Fruit fly (Drosophila melanogaster) whole organism, wandering third instar larva: ENCODE results near the gene Nmd3.

Experiments
- Abd-B ChIP-seq: fragments of >200 bp; optimal IDR thresholded peaks from 2 replicates; lab custom pipeline; 2017; ENCODE audit warnings: missing biosample characterization, missing genetic modification characterization
- CG32264 ChIP-seq: fragments of 200-800 bp; sonication (Bioruptor generic); optimal IDR thresholded peaks from 2 replicates; lab custom pipeline; 2016; ENCODE audit warnings: missing biosample characterization, missing genetic modification characterization
- CG9705 ChIP-seq: fragments of 200-800 bp; sonication (Bioruptor generic); optimal IDR thresholded peaks from 2 replicates; lab custom pipeline; 2018; ENCODE audit warnings: missing biosample characterization, mild to moderate bottlenecking, missing genetic modification characterization
- CrebA ChIP-seq: fragments of 200-800 bp; sonication (Bioruptor generic); optimal IDR thresholded peaks from 2 replicates; lab custom pipeline; 2016; ENCODE audit warnings: missing biosample characterization, mild to moderate bottlenecking, missing genetic modification characterization, borderline replicate concordance
- Dfd ChIP-seq: fragments of >200 bp; optimal IDR thresholded peaks from 2 replicates; lab custom pipeline; 2017; ENCODE audit warnings: missing biosample characterization, missing genetic modification characterization
- Dif ChIP-seq: fragments of 200-275, 200-300 bp; sonication (Bioruptor generic); optimal IDR thresholded peaks from 2 replicates; lab custom pipeline; 2018; ENCODE audit warnings: missing biosample characterization, missing genetic modification characterization; ENCODE audit not compliant: partially characterized antibody
- GATAd ChIP-seq: sonication (Bioruptor generic); optimal IDR thresholded peaks from 2 replicates; lab custom pipeline; 2016; ENCODE audit warnings: missing biosample characterization, missing genetic modification characterization
- HLH106 ChIP-seq: fragments of 200-800 bp; optimal IDR thresholded peaks from 3 replicates; lab custom pipeline; 2019; ENCODE audit warnings: missing biosample characterization, mild to moderate bottlenecking, missing genetic modification characterization, moderate library complexity
- Hnf4 ChIP-seq: fragments of 200-800 bp; sonication (Bioruptor generic); optimal IDR thresholded peaks from 2 replicates; lab custom pipeline; 2016; ENCODE audit warnings: missing biosample characterization, mild to moderate bottlenecking, missing genetic modification characterization
- Hr78 ChIP-seq: fragments of >200 bp; optimal IDR thresholded peaks from 2 replicates; lab custom pipeline; 2017; ENCODE audit warnings: missing biosample characterization, missing genetic modification characterization
- Hr83 ChIP-seq: fragments of 200-300 bp; sonication (Bioruptor generic); optimal IDR thresholded peaks from 2 replicates; lab custom pipeline; 2016; ENCODE audit warnings: missing biosample characterization, mild to moderate bottlenecking, missing genetic modification characterization, moderate library complexity; ENCODE audit not compliant: poor library complexity, severe bottlenecking
- Jra ChIP-seq: sonication (Bioruptor generic); optimal IDR thresholded peaks from 2 replicates; lab custom pipeline; 2016; ENCODE audit warnings: missing biosample characterization, missing genetic modification characterization
- Mio ChIP-seq: sonication (Bioruptor generic); optimal IDR thresholded peaks from 2 replicates; lab custom pipeline; 2016; ENCODE audit warnings: missing biosample characterization, missing genetic modification characterization
- Myc ChIP-seq: fragments of >200 bp; optimal IDR thresholded peaks from 2 replicates; lab custom pipeline; 2017
- N ChIP-seq: fragments of >200 bp; optimal IDR thresholded peaks from 2 replicates; lab custom pipeline; 2018; ENCODE audit warnings: missing biosample characterization, missing external identifiers, missing genetic modification characterization
- OdsH ChIP-seq: fragments of 200-800 bp; sonication (Bioruptor generic); optimal IDR thresholded peaks from 2 replicates; lab custom pipeline; 2016; ENCODE audit warnings: missing biosample characterization, mild to moderate bottlenecking, missing genetic modification characterization
- Rel ChIP-seq, 2 experiments: fragments of 200-800 bp; sonication (Bioruptor generic) in 1 of 2; optimal IDR thresholded peaks; 2 replicates in 1 of 2; 3 replicates in 1 of 2; lab custom pipeline; 2016 to 2019; ENCODE audit warnings: mild to moderate bottlenecking in 2 of 2, missing biosample characterization in 2 of 2, missing genetic modification characterization in 2 of 2, moderate library complexity in 1 of 2
- Sp1 ChIP-seq: fragments of 200-800 bp; sonication (Bioruptor generic); optimal IDR thresholded peaks from 3 replicates; lab custom pipeline; 2019; ENCODE audit warnings: missing biosample characterization, mild to moderate bottlenecking, missing genetic modification characterization, moderate library complexity
- Vsx2 ChIP-seq: fragments of 200-300, 225-300 bp; sonication (Bioruptor generic); optimal IDR thresholded peaks from 2 replicates; lab custom pipeline; 2018; ENCODE audit warnings: missing biosample characterization, missing genetic modification characterization; ENCODE audit not compliant: partially characterized antibody
- br ChIP-seq: fragments of 200-800 bp; sonication (Bioruptor generic); optimal IDR thresholded peaks from 2 replicates; lab custom pipeline; 2016; ENCODE audit warnings: missing biosample characterization, missing genetic modification characterization
- brk ChIP-seq: fragments of 200-800 bp; sonication (Bioruptor generic); optimal IDR thresholded peaks from 2 replicates; lab custom pipeline; 2016; ENCODE audit warnings: missing biosample characterization, mild to moderate bottlenecking, missing genetic modification characterization
- dl ChIP-seq, 2 experiments: fragments of 175-275, 200-275 bp in 1 of 2; fragments of 200-275 bp in 1 of 2; sonication (Bioruptor generic); optimal IDR thresholded peaks; lab custom pipeline; 2018; ENCODE audit warnings: mild to moderate bottlenecking in 2 of 2, missing biosample characterization in 2 of 2, missing genetic modification characterization in 2 of 2, moderate library complexity in 2 of 2; ENCODE audit not compliant: partially characterized antibody in 2 of 2, insufficient read depth in 1 of 2
- dmrt93B ChIP-seq: fragments of 200-800 bp; sonication (Bioruptor generic); optimal IDR thresholded peaks from 2 replicates; lab custom pipeline; 2018; ENCODE audit warnings: missing biosample characterization, mild to moderate bottlenecking, missing genetic modification characterization
- dsf ChIP-seq: sonication (Bioruptor generic); optimal IDR thresholded peaks from 2 replicates; lab custom pipeline; 2016; ENCODE audit warnings: missing biosample characterization, missing genetic modification characterization, borderline replicate concordance
- ey ChIP-seq: fragments of 200-800 bp; sonication (Bioruptor generic); optimal IDR thresholded peaks from 2 replicates; lab custom pipeline; 2016; ENCODE audit warnings: missing biosample characterization, missing genetic modification characterization
- foxo ChIP-seq, 2 experiments: fragments of 200-800 bp; sonication (Bioruptor generic); optimal IDR thresholded peaks; 2 replicates in 1 of 2; 3 replicates in 1 of 2; lab custom pipeline; 2016 to 2017; ENCODE audit warnings: missing biosample characterization in 2 of 2, missing genetic modification characterization in 2 of 2
- fru ChIP-seq: fragments of 200-800 bp; sonication (Bioruptor generic); optimal IDR thresholded peaks from 3 replicates; lab custom pipeline; 2016; ENCODE audit warnings: missing biosample characterization, mild to moderate bottlenecking, missing genetic modification characterization
- h ChIP-seq: fragments of 200-800 bp; sonication (Bioruptor generic); optimal IDR thresholded peaks from 3 replicates; lab custom pipeline; 2016; ENCODE audit warnings: missing biosample characterization, mild to moderate bottlenecking, missing genetic modification characterization
- jim ChIP-seq: fragments of 175-275, 200-325 bp; sonication (Bioruptor generic); optimal IDR thresholded peaks from 2 replicates; lab custom pipeline; 2016; ENCODE audit warnings: missing biosample characterization, mild to moderate bottlenecking, missing genetic modification characterization
- lola ChIP-seq: fragments of >200 bp; optimal IDR thresholded peaks from 2 replicates; lab custom pipeline; 2017; ENCODE audit warnings: missing biosample characterization, missing genetic modification characterization
- pan ChIP-seq: fragments of >200 bp; optimal IDR thresholded peaks from 2 replicates; lab custom pipeline; 2017
- psq ChIP-seq: fragments of 200-800 bp; sonication (Bioruptor generic); optimal IDR thresholded peaks from 3 replicates; lab custom pipeline; 2017; ENCODE audit warnings: missing biosample characterization, mild to moderate bottlenecking, missing genetic modification characterization, moderate library complexity
- rgr ChIP-seq: fragments of 200-800 bp; sonication (Bioruptor generic); optimal IDR thresholded peaks from 3 replicates; lab custom pipeline; 2016; ENCODE audit warnings: missing biosample characterization, mild to moderate bottlenecking, missing genetic modification characterization
- sage ChIP-seq: fragments of 200-800 bp; sonication (Bioruptor generic); optimal IDR thresholded peaks from 2 replicates; lab custom pipeline; 2016; ENCODE audit warnings: missing biosample characterization, mild to moderate bottlenecking, missing genetic modification characterization
- sv ChIP-seq: fragments of 200-800 bp; sonication (Bioruptor generic); optimal IDR thresholded peaks from 3 replicates; lab custom pipeline; 2016; ENCODE audit warnings: missing biosample characterization, missing genetic modification characterization
- tai ChIP-seq: sonication (Bioruptor generic); optimal IDR thresholded peaks from 2 replicates; lab custom pipeline; 2016; ENCODE audit warnings: missing biosample characterization, missing genetic modification characterization
- usp ChIP-seq: fragments of >200 bp; optimal IDR thresholded peaks from 2 replicates; lab custom pipeline; 2017; ENCODE audit warnings: missing biosample characterization, missing genetic modification characterization
- woc ChIP-seq: sonication (Bioruptor generic); optimal IDR thresholded peaks from 2 replicates; lab custom pipeline; 2016; ENCODE audit warnings: missing biosample characterization, mild to moderate bottlenecking, missing genetic modification characterization

Gene Nmd3

dm6 chrX:2136831-2137452 is 47.5 kb downstream of the Nmd3 start:
- TF ChIP-seq br, result peak; percentile 100
- peak; percentile 71 for TF ChIP-seq Dif
- TF ChIP-seq pan (lab: Kevin White, UChicago), result peak; percentile 91
- TF ChIP-seq Hr83, result peak; percentile 98
- TF ChIP-seq CrebA (GFP tag; lab: Kevin White, UChicago), result peak; percentile 98
- TF ChIP-seq OdsH (GFP tag; lab: Kevin White, UChicago), result peak; percentile 100
- peak; percentile 98 for TF ChIP-seq brk
- TF ChIP-seq GATAd (GFP tag; lab: Kevin White, UChicago), result peak; percentile 99
- TF ChIP-seq dmrt93B (GFP tag; lab: Kevin White, UChicago), result peak; percentile 100
- TF ChIP-seq jim (GFP tag; lab: Kevin White, UChicago), result peak; percentile 99
- peak; percentile 99 for TF ChIP-seq Rel (GFP tag; optimal IDR thresholded peaks at IDR 0.05; lab: Kevin White, UChicago)
- TF ChIP-seq Rel (tag; optimal IDR thresholded peaks at IDR 0.05; lab: Kevin White, UChicago), result peak; percentile 98
- peak; percentile 100 for TF ChIP-seq HLH106 (tag; lab: Kevin White, UChicago)
- TF ChIP-seq Hr78 (GFP tag; lab: Kevin White, UChicago), result no peak
- TF ChIP-seq woc (GFP tag; lab: Kevin White, UChicago), result peak; percentile 100
- TF ChIP-seq tai (GFP tag; lab: Kevin White, UChicago), result peak; percentile 99
- TF ChIP-seq sage (GFP tag; lab: Kevin White, UChicago), result peak; percentile 99
- TF ChIP-seq usp (GFP tag; lab: Kevin White, UChicago), result peak; percentile 13
- TF ChIP-seq rgr (GFP tag; lab: Kevin White, UChicago), result peak; percentile 100
- no peak for TF ChIP-seq N (GFP tag; lab: Kevin White, UChicago)
- TF ChIP-seq Vsx2, result peak; percentile 72
- peak; percentile 99 for TF ChIP-seq Jra
- peak; percentile 100 for TF ChIP-seq Hnf4 (GFP tag; lab: Kevin White, UChicago)
- TF ChIP-seq fru, result peak; percentile 100
- peak; percentile 100 for TF ChIP-seq ey
- TF ChIP-seq sv, result peak; percentile 100
- TF ChIP-seq dsf (GFP tag; lab: Kevin White, UChicago), result peak; percentile 98
- TF ChIP-seq lola (GFP tag; lab: Kevin White, UChicago), result no peak
- peak in 1 of 2 experiments; percentile 10 for TF ChIP-seq dl (GFP tag; optimal IDR thresholded peaks at IDR 0.05; lab: Kevin White, UChicago; ENCODE audit: insufficient read depth in 1 of 2, partially characterized antibody in 2 of 2)
- no peak for TF ChIP-seq Abd-B (GFP tag; lab: Kevin White, UChicago)
- peak; percentile 100 for TF ChIP-seq Sp1 (GFP tag; lab: Kevin White, UChicago)
- peak; percentile 100 for TF ChIP-seq CG9705 (GFP tag; lab: Kevin White, UChicago)
- peak; percentile 96 for TF ChIP-seq Mio (GFP tag; lab: Kevin White, UChicago)
- peak; percentile 99 to 100 for TF ChIP-seq foxo (GFP tag; optimal IDR thresholded peaks at IDR 0.05; lab: Kevin White, UChicago)
- no peak for TF ChIP-seq Myc (lab: Kevin White, UChicago)
- TF ChIP-seq Dfd (GFP tag; lab: Kevin White, UChicago), result peak; percentile 98
- TF ChIP-seq h, result peak; percentile 100
- peak; percentile 98 for TF ChIP-seq psq (GFP tag; lab: Kevin White, UChicago)
- TF ChIP-seq CG32264, result peak; percentile 100

- TF ChIP-seq jim (GFP tag; lab: Kevin White, UChicago), result no peak
- TF ChIP-seq fru, result peak; percentile 45
- TF ChIP-seq N (GFP tag; lab: Kevin White, UChicago), result no peak
- no peak for TF ChIP-seq Abd-B (GFP tag; lab: Kevin White, UChicago)
- TF ChIP-seq CG9705 (GFP tag; lab: Kevin White, UChicago), result no peak
- no peak for TF ChIP-seq dsf (GFP tag; lab: Kevin White, UChicago)
- no peak for TF ChIP-seq Hr83
- no peak for TF ChIP-seq psq (GFP tag; lab: Kevin White, UChicago)
- TF ChIP-seq foxo (GFP tag; optimal IDR thresholded peaks at IDR 0.05; lab: Kevin White, UChicago), result peak in 1 of 2 experiments; percentile 59
- no peak for TF ChIP-seq Jra
- TF ChIP-seq sage (GFP tag; lab: Kevin White, UChicago), result no peak
- no peak for TF ChIP-seq Rel (GFP tag; optimal IDR thresholded peaks at IDR 0.05; lab: Kevin White, UChicago)
- TF ChIP-seq Rel (tag; optimal IDR thresholded peaks at IDR 0.05; lab: Kevin White, UChicago), result peak; percentile 89
- peak; percentile 52 for TF ChIP-seq Dfd (GFP tag; lab: Kevin White, UChicago)
- no peak for TF ChIP-seq usp (GFP tag; lab: Kevin White, UChicago)
- TF ChIP-seq ey, result peak; percentile 42
Observed at dm6 chrX:2135868-2136787, 48.3 kb downstream of the Nmd3 start.
